Worm (Caenorhabditis elegans): ENCODE data around the gene C25F6.6.

C25F6.6 gene

DNA sequence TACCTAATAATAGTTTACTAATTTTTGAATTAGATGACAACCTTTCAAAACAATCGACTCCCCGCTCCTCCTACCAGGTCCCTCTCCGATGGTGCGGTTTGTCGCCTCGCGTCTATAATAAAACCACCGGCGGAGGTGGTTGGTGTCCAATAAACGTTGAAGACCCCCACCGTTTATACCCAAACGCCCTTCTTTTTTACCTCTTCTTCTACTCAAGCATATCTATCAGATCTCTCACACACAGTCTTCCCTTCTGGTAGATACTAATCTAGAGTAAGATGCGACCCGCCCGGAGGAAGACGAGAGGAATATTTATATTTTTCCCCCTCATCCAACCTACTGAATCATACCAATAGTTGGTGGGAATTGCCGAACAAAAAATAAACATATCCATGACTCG, 28.3 kb upstream of the C25F6.6 start:
- TF ChIP-seq fkh-10 (GFP tag; optimal IDR thresholded peaks at IDR 0.05) (no peak), lim-7 (GFP tag; IDR thresholded peaks at IDR 0.05) (no peak), skn-1 (tag; optimal IDR thresholded peaks at IDR 0.05) (no peak), dpl-1 (GFP tag; optimal IDR thresholded peaks at IDR 0.05) (no peak), daf-19 (GFP tag; conservative IDR thresholded peaks at IDR 0.05) (no peak), dve-1 (tag; optimal IDR thresholded peaks at IDR 0.05; ENCODE audit: insufficient read depth) (no peak), nhr-76 (tag; optimal IDR thresholded peaks at IDR 0.05) (no peak), lin-39 (tag; optimal IDR thresholded peaks at IDR 0.05) (no peak), ceh-20 (GFP tag; IDR thresholded peaks at IDR 0.05) (no peak), unc-130 (GFP tag; optimal IDR thresholded peaks at IDR 0.05) (no peak), hif-1 (tag; optimal IDR thresholded peaks at IDR 0.05) (no peak)

DNA sequence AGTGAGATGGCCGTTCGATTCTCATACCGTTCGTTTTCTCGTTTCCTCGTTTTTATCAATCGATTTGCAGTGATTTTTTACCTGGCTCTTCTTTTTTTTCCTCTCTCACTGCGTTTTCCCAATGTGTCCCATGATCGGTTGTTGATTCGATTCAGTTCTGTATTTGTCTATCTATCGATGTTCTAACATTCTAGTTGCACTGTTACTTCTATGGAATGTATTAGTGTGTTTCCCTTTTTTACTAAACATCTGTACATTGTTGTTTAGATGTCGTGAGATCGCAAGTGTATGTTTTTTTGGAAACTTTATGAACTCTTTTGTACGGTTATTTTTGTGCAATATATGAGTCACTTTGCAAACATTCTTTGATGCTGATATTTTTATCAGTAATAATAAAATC, 27.0 kb upstream of the C25F6.6 start:
- no peak for TF ChIP-seq mep-1 (tag; optimal IDR thresholded peaks at IDR 0.05)
- peak; percentile 50 for TF ChIP-seq nhr-28 (tag; optimal IDR thresholded peaks at IDR 0.05)
- TF ChIP-seq hlh-30 (tag; optimal IDR thresholded peaks at IDR 0.05; ENCODE audit: insufficient read depth) = peak; percentile 15
- no peak for TF ChIP-seq daf-16 (GFP tag; optimal IDR thresholded peaks at IDR 0.05)
- peak; percentile 53 for TF ChIP-seq daf-16 (tag; optimal IDR thresholded peaks at IDR 0.05)

- TF ChIP-seq fkh-10 (GFP tag; optimal IDR thresholded peaks at IDR 0.05) (no peak), daf-16 (GFP tag; optimal IDR thresholded peaks at IDR 0.05) (no peak), daf-16 (tag; optimal IDR thresholded peaks at IDR 0.05) (peak; percentile 67), dmd-6 (GFP tag; IDR thresholded peaks at IDR 0.05) (peak; percentile 42; the same call in 1 of the 2 replicates), nhr-77 (tag; optimal IDR thresholded peaks at IDR 0.05) (no peak), nhr-28 (tag; optimal IDR thresholded peaks at IDR 0.05) (peak; percentile 26), madf-5 (GFP tag; IDR thresholded peaks at IDR 0.05) (no peak), pqm-1 (tag; optimal IDR thresholded peaks at IDR 0.05) (peak; percentile 83), mxl-3 (GFP tag; optimal IDR thresholded peaks at IDR 0.05) (peak; percentile 68), hlh-11 (tag; optimal IDR thresholded peaks at IDR 0.05) (peak; percentile 57), dve-1 (tag; optimal IDR thresholded peaks at IDR 0.05; ENCODE audit: insufficient read depth) (peak; percentile 40)
These were observed 25.7 kb upstream of the C25F6.6 start for ce11 chrX:5476357-5476756.

DNA sequence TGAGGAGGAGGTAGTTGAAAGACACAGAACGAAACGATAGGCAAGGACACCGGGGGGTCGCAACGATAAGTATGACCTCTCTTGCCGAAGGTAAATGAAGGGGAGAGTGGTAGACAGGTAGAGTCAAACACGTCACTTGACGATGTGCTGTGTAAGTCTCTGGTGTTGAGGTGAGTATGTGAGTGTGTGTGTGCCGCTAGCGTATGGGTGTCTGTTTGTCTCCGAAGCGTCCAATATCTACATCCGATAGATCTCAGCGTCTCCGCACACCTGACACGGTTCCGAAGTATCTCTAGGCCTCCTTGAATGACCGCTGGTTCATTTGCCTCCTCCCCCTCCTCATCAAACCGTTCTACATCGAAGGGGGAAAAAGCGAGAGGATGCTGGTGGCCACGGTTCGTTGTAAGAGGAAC, 24.5 kb upstream of the C25F6.6 start:
- TF ChIP-seq pha-4 (GFP tag; IDR thresholded peaks at IDR 0.05) (no peak), pha-4 (tag; optimal IDR thresholded peaks at IDR 0.05) (peak; percentile 45), T20F7.1 (GFP tag; optimal IDR thresholded peaks at IDR 0.05) (no peak), dmd-6 (GFP tag; IDR thresholded peaks at IDR 0.05) (peak; percentile 74), mep-1 (tag; optimal IDR thresholded peaks at IDR 0.05) (peak; percentile 83), hlh-11 (tag; optimal IDR thresholded peaks at IDR 0.05) (peak; percentile 90), nhr-28 (tag; optimal IDR thresholded peaks at IDR 0.05) (peak; percentile 91), aha-1 (tag) (peak; percentile 91), daf-16 (GFP tag; optimal IDR thresholded peaks at IDR 0.05) (no peak), daf-16 (tag; optimal IDR thresholded peaks at IDR 0.05) (peak; percentile 34), jun-1 (tag; optimal IDR thresholded peaks at IDR 0.05) (peak; percentile 22), tra-1 (GFP tag; IDR thresholded peaks at IDR 0.05) (peak; percentile 72; the same call in 1 of the 2 replicates), nhr-48 (tag; optimal IDR thresholded peaks at IDR 0.05) (peak; percentile 16), nhr-41 (GFP tag; IDR thresholded peaks at IDR 0.05) (peak; percentile 95), attf-4 (tag; optimal IDR thresholded peaks at IDR 0.05) (peak; percentile 36), Y75B8A.6 (GFP tag; IDR thresholded peaks at IDR 0.05) (no peak), duxl-1 (tag; optimal IDR thresholded peaks at IDR 0.05; ENCODE audit: poor library complexity) (peak; percentile 3), lsy-2 (tag; optimal IDR thresholded peaks at IDR 0.05) (peak; percentile 34 to 44), nhr-11 (tag; optimal IDR thresholded peaks at IDR 0.05) (peak; percentile 59), nhr-25 (tag; optimal IDR thresholded peaks at IDR 0.05; ENCODE audit: borderline replicate concordance, insufficient read depth) (peak; percentile 95), pqm-1 (tag; optimal IDR thresholded peaks at IDR 0.05) (peak; percentile 71), T26A8.4 (GFP tag; IDR thresholded peaks at IDR 0.05) (0 out of 2 replicates have a peak, but pooled peaks have one; percentile 29), hlh-30 (tag; optimal IDR thresholded peaks at IDR 0.05; ENCODE audit: insufficient read depth) (peak; percentile 91), unc-62 (GFP tag; optimal IDR thresholded peaks at IDR 0.05 in 1 of 2) (peak in 1 of 2 experiments; percentile 99), unc-62 (tag; optimal IDR thresholded peaks at IDR 0.05) (no peak), rbr-2 (tag; optimal IDR thresholded peaks at IDR 0.05) (peak; percentile 58), mes-2 (tag; optimal IDR thresholded peaks at IDR 0.05; ENCODE audit: poor library complexity, severe bottlenecking) (peak; percentile 48), Y5F2A.4 (GFP tag; optimal IDR thresholded peaks at IDR 0.05) (no peak), lin-13 (GFP tag; optimal IDR thresholded peaks at IDR 0.05) (peak; percentile 0), hmg-1.1 (GFP tag; IDR thresholded peaks at IDR 0.05) (peak; percentile 69)

Data from whole organism, L4 larva.